Fruit fly (Drosophila melanogaster) Kc167 (cell line): Measurements from ENCODE around the gene Vps13B.

ENCODE experiments used
- Sin3A ChIP-seq: fragments of >200 bp; optimal IDR thresholded peaks from 2 replicates; lab custom pipeline; 2018; ENCODE audit warnings: missing external identifiers
- h ChIP-seq: fragments of >200 bp; optimal IDR thresholded peaks from 3 replicates; lab custom pipeline; 2018; ENCODE audit warnings: missing external identifiers
- insv ChIP-seq: fragments of >200 bp; optimal IDR thresholded peaks from 3 replicates; lab custom pipeline; 2018; ENCODE audit warnings: missing external identifiers
- psq ChIP-seq: fragments of >200 bp; optimal IDR thresholded peaks from 2 replicates; lab custom pipeline; 2017; ENCODE audit warnings: missing external identifiers
- ttk ChIP-seq: sonication (Bioruptor generic); optimal IDR thresholded peaks from 2 replicates; lab custom pipeline; 2017; ENCODE audit warnings: missing external identifiers

dm6 chr3R:29930286-29930685 is 5.5 kb upstream of the Vps13B start, which contains the start of gene alpha-Man-Ic:
- TF ChIP-seq psq = no peak
- TF ChIP-seq h (lab: Kevin White, UChicago) = no peak
- no peak for TF ChIP-seq Sin3A (lab: Kevin White, UChicago)
- no peak for TF ChIP-seq ttk (lab: Kevin White, UChicago)
- no peak for TF ChIP-seq insv (lab: Kevin White, UChicago)
